Fruit fly (Drosophila melanogaster): ENCODE measurements around the gene east.

DNA sequence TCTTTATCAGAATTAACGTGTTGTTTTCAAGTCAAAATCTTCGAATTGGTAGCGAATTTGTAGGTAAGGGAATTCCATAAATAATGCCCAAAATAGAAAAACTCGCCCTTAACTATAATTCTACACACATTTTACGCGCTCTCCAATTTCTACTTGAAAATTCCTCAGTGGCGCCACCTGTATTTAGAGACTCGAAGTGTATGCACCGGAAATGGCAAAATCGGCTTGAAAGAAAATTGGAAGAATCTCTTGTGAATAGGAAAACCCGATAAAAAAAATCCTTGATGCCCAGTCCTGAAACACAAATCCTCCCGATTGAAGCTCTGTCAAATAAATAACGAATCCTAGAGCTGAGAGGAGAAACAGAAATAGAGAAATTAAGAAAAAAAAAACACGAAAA is 4.8 kb upstream of the east start:
- TF ChIP-seq CG12605 (GFP tag; IDR thresholded peaks at IDR 0.05) (peak; percentile 24; the same call in 1 of the 2 replicates), Pif1A (GFP tag; optimal IDR thresholded peaks at IDR 0.05) (no peak), CG8301 (tag; optimal IDR thresholded peaks at IDR 0.05) (no peak), EcR (GFP tag; optimal IDR thresholded peaks at IDR 0.05) (no peak), Ets98B (GFP tag; IDR thresholded peaks at IDR 0.05) (peak; percentile 18; the same call in 1 of the 2 replicates), gl (tag; optimal IDR thresholded peaks at IDR 0.05) (no peak), CG32121 (GFP tag; IDR thresholded peaks at IDR 0.05) (no peak), CG10348 (GFP tag; IDR thresholded peaks at IDR 0.05) (no peak), rn (GFP tag; IDR thresholded peaks at IDR 0.05) (no peak)
